Fruit fly (Drosophila melanogaster): ENCODE results near the gene pes.

pes gene

DNA sequence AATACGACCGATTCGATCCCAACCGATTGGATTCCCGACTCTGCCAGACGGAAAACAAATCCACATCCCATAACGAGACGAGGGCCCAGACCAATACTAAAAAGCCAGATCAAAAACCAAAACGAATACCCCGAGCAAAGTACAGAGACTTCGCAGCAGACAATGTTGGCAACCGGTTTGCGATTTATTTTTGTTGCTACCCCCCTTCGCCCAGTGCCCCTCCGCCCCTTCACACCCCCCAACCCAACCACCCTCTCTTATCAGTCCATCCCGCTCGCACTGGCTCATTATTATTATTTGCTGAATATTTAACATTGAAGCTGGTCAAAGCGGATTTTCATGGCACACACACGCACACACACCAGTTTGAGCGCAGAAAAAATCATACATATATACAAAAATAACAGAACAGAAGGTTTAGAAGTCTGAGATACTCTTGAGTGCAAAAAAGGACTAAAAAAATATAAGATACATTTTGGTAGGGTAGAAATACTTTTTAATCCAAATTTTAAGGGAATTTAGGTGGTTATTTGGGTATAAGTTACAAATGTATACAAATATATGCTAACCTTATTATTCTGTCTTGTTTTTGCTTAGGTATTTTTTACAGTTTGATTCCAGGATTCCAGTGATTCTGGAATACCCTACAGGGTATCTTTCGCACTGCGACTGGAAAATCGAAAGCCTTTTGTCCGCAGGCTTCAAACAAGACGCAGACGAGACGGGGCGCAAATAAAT lies 20.3 kb downstream of the pes start (continued):
- peak; percentile 50 for TF ChIP-seq Dif (GFP tag; optimal IDR thresholded peaks at IDR 0.05; ENCODE audit: partially characterized antibody)

DNA sequence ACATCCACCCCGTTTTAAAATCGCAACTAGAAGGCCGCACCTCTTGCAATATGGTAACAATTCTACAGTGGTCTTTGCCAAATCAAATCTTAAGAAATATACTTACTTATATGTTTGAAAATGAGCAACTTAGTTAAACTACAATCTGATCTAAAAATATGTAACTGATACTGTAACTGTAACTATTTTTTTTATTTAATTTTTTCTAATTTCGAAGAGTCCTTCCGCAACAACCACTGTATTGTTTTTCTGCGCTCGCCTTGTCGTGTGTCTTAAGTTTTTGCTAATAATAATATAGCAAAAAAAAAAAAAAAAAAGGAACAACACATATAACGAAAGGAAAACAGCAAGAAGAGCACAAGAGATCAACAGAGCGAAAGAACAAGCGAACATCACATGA lies 22.6 kb downstream of the pes start:
- TF ChIP-seq rgr (GFP tag; optimal IDR thresholded peaks at IDR 0.05): peak; percentile 14
- peak in 1 of 2 experiments; percentile 33 for TF ChIP-seq foxo (GFP tag; optimal IDR thresholded peaks at IDR 0.05)
- no peak for TF ChIP-seq Hr83 (GFP tag; optimal IDR thresholded peaks at IDR 0.05; ENCODE audit: poor library complexity, severe bottlenecking)
- no peak for TF ChIP-seq N (GFP tag; optimal IDR thresholded peaks at IDR 0.05)
- no peak for TF ChIP-seq h (GFP tag; optimal IDR thresholded peaks at IDR 0.05)
- TF ChIP-seq pan (optimal IDR thresholded peaks at IDR 0.05): no peak
- no peak for TF ChIP-seq dmrt93B (GFP tag; optimal IDR thresholded peaks at IDR 0.05)
- no peak for TF ChIP-seq Sp1 (GFP tag; optimal IDR thresholded peaks at IDR 0.05)
- TF ChIP-seq woc (GFP tag; optimal IDR thresholded peaks at IDR 0.05): no peak
- TF ChIP-seq sv (GFP tag; optimal IDR thresholded peaks at IDR 0.05): no peak
- TF ChIP-seq Mio (GFP tag; optimal IDR thresholded peaks at IDR 0.05): no peak
- no peak for TF ChIP-seq CrebA (GFP tag; optimal IDR thresholded peaks at IDR 0.05; ENCODE audit: borderline replicate concordance)
- no peak for TF ChIP-seq Myc (optimal IDR thresholded peaks at IDR 0.05)
- TF ChIP-seq br (GFP tag; optimal IDR thresholded peaks at IDR 0.05): no peak
- no peak for TF ChIP-seq tai (GFP tag; optimal IDR thresholded peaks at IDR 0.05)
- peak; percentile 45 for TF ChIP-seq Dfd (GFP tag; optimal IDR thresholded peaks at IDR 0.05)
- TF ChIP-seq lola (GFP tag; optimal IDR thresholded peaks at IDR 0.05): no peak
- no peak for TF ChIP-seq usp (GFP tag; optimal IDR thresholded peaks at IDR 0.05)
- TF ChIP-seq ey (GFP tag; optimal IDR thresholded peaks at IDR 0.05): peak; percentile 9
- TF ChIP-seq Rel (GFP tag; optimal IDR thresholded peaks at IDR 0.05): no peak
- TF ChIP-seq Rel (tag; optimal IDR thresholded peaks at IDR 0.05): no peak
- no peak for TF ChIP-seq Jra (GFP tag; optimal IDR thresholded peaks at IDR 0.05)
- TF ChIP-seq OdsH (GFP tag; optimal IDR thresholded peaks at IDR 0.05): peak; percentile 36
- TF ChIP-seq GATAd (GFP tag; optimal IDR thresholded peaks at IDR 0.05): no peak
- TF ChIP-seq fru (GFP tag; optimal IDR thresholded peaks at IDR 0.05): no peak
- no peak for TF ChIP-seq psq (GFP tag; optimal IDR thresholded peaks at IDR 0.05)

DNA sequence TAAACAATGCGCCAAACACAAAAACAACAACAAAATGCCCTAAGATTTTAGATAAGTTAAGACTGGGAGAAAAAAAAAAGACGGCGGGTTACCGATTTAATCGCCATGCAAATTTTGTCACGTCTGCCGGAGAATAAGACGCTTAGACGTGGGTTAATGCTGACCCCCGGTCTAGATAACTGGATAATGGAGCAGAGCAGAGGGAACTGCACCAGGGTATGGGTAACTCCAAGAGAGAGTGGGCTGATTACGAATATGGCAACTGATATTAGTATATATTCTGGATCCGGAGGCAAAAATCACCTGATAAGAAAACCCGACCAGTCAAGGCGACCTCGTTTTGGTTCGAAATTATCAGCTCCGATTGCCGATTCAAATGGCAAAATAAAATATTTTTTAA lies 24.0 kb downstream of the pes start:
- TF ChIP-seq GATAd (GFP tag; optimal IDR thresholded peaks at IDR 0.05) (no peak), CrebA (GFP tag; optimal IDR thresholded peaks at IDR 0.05; ENCODE audit: borderline replicate concordance) (peak; percentile 25), Rel (GFP tag; optimal IDR thresholded peaks at IDR 0.05) (no peak), Rel (tag; optimal IDR thresholded peaks at IDR 0.05) (peak; percentile 19)

DNA sequence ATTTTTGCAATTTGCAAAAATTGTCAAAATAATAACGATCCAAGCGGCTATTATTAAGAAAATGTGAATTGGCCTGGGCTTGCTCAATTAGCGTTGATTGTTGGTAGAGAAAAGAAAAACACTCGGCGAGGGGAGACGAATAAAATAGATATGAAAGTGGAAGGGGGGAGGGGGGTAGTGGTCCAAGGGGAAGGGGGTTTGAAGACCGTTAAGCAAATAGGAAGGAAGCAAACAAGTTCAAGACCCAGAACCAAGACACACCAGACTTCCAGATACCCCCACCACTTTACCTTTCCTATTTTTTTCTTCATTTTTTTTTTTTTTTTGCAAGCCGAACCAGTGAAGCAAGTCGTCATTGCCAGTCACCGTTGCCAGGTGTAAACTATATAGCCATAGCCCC lies 24.7 kb downstream of the pes start:
- no peak for TF ChIP-seq Hnf4 (GFP tag; optimal IDR thresholded peaks at IDR 0.05)
- no peak for TF ChIP-seq OdsH (GFP tag; optimal IDR thresholded peaks at IDR 0.05)
- TF ChIP-seq tai (GFP tag; optimal IDR thresholded peaks at IDR 0.05): no peak
- no peak for TF ChIP-seq pan (optimal IDR thresholded peaks at IDR 0.05)
- TF ChIP-seq fru (GFP tag; optimal IDR thresholded peaks at IDR 0.05): no peak
- TF ChIP-seq lola (GFP tag; optimal IDR thresholded peaks at IDR 0.05): no peak
- TF ChIP-seq Myc (optimal IDR thresholded peaks at IDR 0.05): no peak
- no peak for TF ChIP-seq usp (GFP tag; optimal IDR thresholded peaks at IDR 0.05)

DNA sequence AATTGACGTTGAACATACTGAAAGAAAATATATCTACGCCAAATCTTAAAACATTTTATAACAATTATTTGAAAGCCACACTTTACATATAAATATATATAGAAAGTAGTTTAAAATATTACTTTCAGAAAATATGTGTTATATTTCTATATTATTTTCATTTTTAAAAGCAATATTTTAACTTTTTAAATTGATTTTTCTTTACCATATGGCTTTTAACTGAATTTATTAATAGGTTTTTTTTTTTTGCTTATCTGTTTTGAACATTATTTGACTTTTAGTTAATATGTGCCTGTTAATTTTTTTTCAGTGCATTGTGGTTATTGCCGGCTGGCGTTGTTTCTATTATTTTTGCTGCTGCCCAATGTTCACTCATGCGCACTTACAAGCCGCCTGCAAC lies 25.9 kb downstream of the pes start:
- TF ChIP-seq Dif (GFP tag; optimal IDR thresholded peaks at IDR 0.05; ENCODE audit: partially characterized antibody) (no peak), foxo (GFP tag; optimal IDR thresholded peaks at IDR 0.05) (peak in 1 of 2 experiments; percentile 2)

DNA sequence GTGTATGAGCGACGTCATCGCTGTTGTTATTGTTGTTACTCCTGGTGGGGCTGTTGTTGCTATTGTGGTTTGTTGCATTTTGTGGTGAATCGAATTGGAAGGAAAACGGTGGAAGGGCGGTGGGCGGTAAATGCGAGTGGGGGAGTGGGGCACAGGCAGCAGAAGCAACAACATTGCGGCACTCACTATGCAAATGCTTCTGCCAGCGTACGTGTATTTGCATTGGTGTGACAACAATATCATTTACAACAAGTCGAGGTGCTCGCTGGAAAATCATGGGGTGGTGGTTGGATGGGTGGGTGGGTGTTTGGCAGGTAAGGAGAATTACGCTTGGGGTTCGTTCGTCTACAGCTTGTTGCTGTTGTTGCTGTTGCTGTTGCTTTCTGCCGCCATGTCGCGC lies 26.3 kb downstream of the pes start:
- TF ChIP-seq GATAd (GFP tag; optimal IDR thresholded peaks at IDR 0.05): no peak
- TF ChIP-seq usp (GFP tag; optimal IDR thresholded peaks at IDR 0.05): no peak
- no peak for TF ChIP-seq HLH106 (tag; optimal IDR thresholded peaks at IDR 0.05)
- TF ChIP-seq CrebA (GFP tag; optimal IDR thresholded peaks at IDR 0.05; ENCODE audit: borderline replicate concordance): no peak
- TF ChIP-seq sv (GFP tag; optimal IDR thresholded peaks at IDR 0.05): no peak
- TF ChIP-seq brk (GFP tag; optimal IDR thresholded peaks at IDR 0.05): no peak
- no peak for TF ChIP-seq tai (GFP tag; optimal IDR thresholded peaks at IDR 0.05)
- no peak for TF ChIP-seq psq (GFP tag; optimal IDR thresholded peaks at IDR 0.05)
- TF ChIP-seq Hr83 (GFP tag; optimal IDR thresholded peaks at IDR 0.05; ENCODE audit: poor library complexity, severe bottlenecking): no peak
- no peak for TF ChIP-seq h (GFP tag; optimal IDR thresholded peaks at IDR 0.05)
- TF ChIP-seq Jra (GFP tag; optimal IDR thresholded peaks at IDR 0.05): no peak
- TF ChIP-seq sage (GFP tag; optimal IDR thresholded peaks at IDR 0.05): no peak

All from whole organism, wandering third instar larva.